Worm (Caenorhabditis elegans): ENCODE data around the gene let-2.

DNA sequence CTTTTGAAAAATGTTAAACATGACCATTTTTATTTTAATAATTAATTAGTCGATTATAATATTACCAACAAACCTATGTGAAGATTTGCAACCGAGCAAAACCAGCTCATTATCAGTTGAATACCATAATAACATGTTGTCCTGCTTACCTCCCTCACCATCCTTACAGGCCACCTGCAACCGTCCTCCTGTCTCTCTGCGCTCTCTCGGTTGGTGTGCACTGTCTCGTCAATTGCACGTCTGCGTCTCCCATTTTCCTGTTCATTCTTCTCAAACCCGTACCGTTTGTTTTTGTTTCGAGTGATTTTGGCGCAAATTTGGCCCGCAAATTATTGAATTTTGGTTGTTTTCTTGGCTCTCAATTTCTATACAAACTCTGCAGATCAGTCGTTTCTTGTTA, 57.7 kb downstream of the let-2 start:
- TF ChIP-seq nhr-25 (tag; optimal IDR thresholded peaks at IDR 0.05): no peak
- no peak for TF ChIP-seq zag-1 (tag; optimal IDR thresholded peaks at IDR 0.05)
- TF ChIP-seq sma-9 (GFP tag; optimal IDR thresholded peaks at IDR 0.05): peak; percentile 3
- no peak for TF ChIP-seq sma-9 (tag; optimal IDR thresholded peaks at IDR 0.05)
- no peak for TF ChIP-seq nhr-12 (tag; optimal IDR thresholded peaks at IDR 0.05)
- TF ChIP-seq elt-1 (tag; optimal IDR thresholded peaks at IDR 0.05): no peak
- TF ChIP-seq snpc-4 (tag; optimal IDR thresholded peaks at IDR 0.05): no peak
